Worm (Caenorhabditis elegans) whole organism, young adult: Measurements from ENCODE around the gene srv-9.
"Not testable (repeated sequence)": the region's sequence is repeated elsewhere in the genome, so short reads cannot be mapped to it uniquely, and the experiment has no call there.

Source experiments
- C06A6.2 ChIP-seq: fragments of 200-800 bp; sonication (Bioruptor generic); conservative IDR thresholded peaks from 2 replicates; pipeline ENCODE4 v1.3.6; 2022; ENCODE audit warnings: missing genetic modification characterization, missing compliant biosample characterization
- C17E4.6 ChIP-seq: fragments of 200-800 bp; sonication (Bioruptor generic); IDR thresholded peaks from 2 replicates; pipeline ENCODE4 v1.3.6; 2022; ENCODE audit warnings: missing genetic modification reagents, missing genetic modification characterization, missing compliant biosample characterization
- D2030.7 ChIP-seq: fragments of 200-800 bp; sonication (Bioruptor generic); IDR thresholded peaks from 2 replicates; pipeline ENCODE4 v1.3.6; 2022; ENCODE audit warnings: missing genetic modification reagents, missing genetic modification characterization, missing compliant biosample characterization
- F49E8.2 ChIP-seq: sonication (generic microtip); optimal IDR thresholded peaks from 3 replicates; lab custom pipeline; 2017; ENCODE audit warnings: missing genetic modification characterization, mild to moderate bottlenecking, missing compliant biosample characterization, antibody characterized with exemption, moderate library complexity; ENCODE audit not compliant: insufficient read depth
- F57A8.1 ChIP-seq: fragments of 200-800 bp; sonication (Bioruptor generic); optimal IDR thresholded peaks from 2 replicates; lab custom pipeline; 2018; ENCODE audit warnings: mild to moderate bottlenecking, missing genetic modification characterization, moderate library complexity, missing compliant biosample characterization
- Y53F4B.3 ChIP-seq: fragments of 200-800 bp; sonication (Bioruptor generic); IDR thresholded peaks from 2 replicates; pipeline ENCODE4 v1.3.6; 2022; ENCODE audit warnings: missing genetic modification reagents, missing genetic modification characterization, missing compliant biosample characterization
- Y56A3A.18 ChIP-seq: fragments of 200-800 bp; sonication (Bioruptor generic); IDR thresholded peaks from 2 replicates; pipeline ENCODE4 v1.3.6; 2022; ENCODE audit warnings: missing genetic modification reagents, missing genetic modification characterization, missing compliant biosample characterization
- attf-3 ChIP-seq: fragments of 200-800 bp; sonication (Bioruptor generic); conservative IDR thresholded peaks from 2 replicates; pipeline ENCODE4 v1.3.6; 2022; ENCODE audit warnings: missing genetic modification reagents, missing genetic modification characterization, missing compliant biosample characterization
- cebp-1 ChIP-seq, 2 experiments: fragments of 200-800 bp in 1 of 2; sonication (Bioruptor generic) in 1 of 2; sonication (generic microtip) in 1 of 2; IDR thresholded peaks in 1 of 2; optimal IDR thresholded peaks in 1 of 2; 2 replicates each; pipeline versions ENCODE4 v1.3.6 to Lab custom; 2017 to 2022; ENCODE audit warnings: missing compliant biosample characterization in 2 of 2, missing genetic modification characterization in 2 of 2, mild to moderate bottlenecking in 1 of 2, missing genetic modification reagents in 1 of 2, moderate library complexity in 1 of 2
- ceh-58 ChIP-seq: fragments of 200-800 bp; sonication (Bioruptor generic); IDR thresholded peaks from 2 replicates; pipeline ENCODE4 v1.3.6; 2022; ENCODE audit warnings: missing genetic modification characterization, missing compliant biosample characterization
- die-1 ChIP-seq: sonication (generic microtip); optimal IDR thresholded peaks from 2 replicates; lab custom pipeline; 2016; ENCODE audit warnings: missing genotype, mild to moderate bottlenecking, missing genetic modification characterization, missing compliant biosample characterization
- dox-1 ChIP-seq: fragments of 200-800 bp; sonication (Bioruptor generic); IDR thresholded peaks from 2 replicates; pipeline ENCODE4 v1.3.6; 2022; ENCODE audit warnings: missing genetic modification reagents, missing genetic modification characterization, missing compliant biosample characterization
- dpff-1 ChIP-seq: sonication (generic microtip); optimal IDR thresholded peaks from 2 replicates; lab custom pipeline; 2017; ENCODE audit warnings: mild to moderate bottlenecking, missing genetic modification characterization, missing compliant biosample characterization
- egl-18 ChIP-seq: fragments of 200-800 bp; sonication (Bioruptor generic); IDR thresholded peaks from 2 replicates; pipeline ENCODE4 v1.3.6; 2022; ENCODE audit warnings: missing genetic modification reagents, missing genetic modification characterization, missing compliant biosample characterization
- egrh-3 ChIP-seq: fragments of 200-800 bp; sonication (Bioruptor generic); IDR thresholded peaks from 2 replicates; pipeline ENCODE4 v1.3.6; 2022; ENCODE audit warnings: missing genetic modification reagents, missing genetic modification characterization, missing compliant biosample characterization
- ekl-4 ChIP-seq: fragments of 200-800 bp; sonication (Bioruptor generic); IDR thresholded peaks from 2 replicates; pipeline ENCODE4 v1.3.6; 2022; ENCODE audit warnings: missing genetic modification reagents, missing genetic modification characterization, missing compliant biosample characterization
- hmg-20 ChIP-seq: fragments of 200-800 bp; sonication (Bioruptor generic); IDR thresholded peaks from 2 replicates; pipeline ENCODE4 v1.3.6; 2022; ENCODE audit warnings: missing genetic modification reagents, missing genetic modification characterization, missing compliant biosample characterization
- hsf-1 ChIP-seq: fragments of 200-800 bp; sonication (Bioruptor generic); IDR thresholded peaks from 2 replicates; pipeline ENCODE4 v1.3.6; 2022; ENCODE audit warnings: missing genetic modification reagents, missing genetic modification characterization, missing compliant biosample characterization
- lag-1 ChIP-seq: fragments of 200-800 bp; sonication (Bioruptor generic); IDR thresholded peaks from 2 replicates; pipeline ENCODE4 v1.3.6; 2022; ENCODE audit warnings: missing genetic modification reagents, missing genetic modification characterization, missing compliant biosample characterization
- lin-40 ChIP-seq: sonication (generic microtip); optimal IDR thresholded peaks from 2 replicates; lab custom pipeline; 2016; ENCODE audit warnings: missing genetic modification characterization, mild to moderate bottlenecking, missing compliant biosample characterization, missing genotype, missing genetic modification reagents
- lin-54 ChIP-seq: fragments of 200-800 bp; sonication (Bioruptor generic); optimal IDR thresholded peaks from 2 replicates; lab custom pipeline; 2018; ENCODE audit warnings: mild to moderate bottlenecking, missing genetic modification characterization, missing compliant biosample characterization
- nfyb-1 ChIP-seq: fragments of 200-800 bp; sonication (Bioruptor generic); IDR thresholded peaks from 2 replicates; pipeline ENCODE4 v1.3.6; 2022; ENCODE audit warnings: missing genetic modification reagents, missing genetic modification characterization, missing compliant biosample characterization
- nhr-80 ChIP-seq: sonication (generic microtip); optimal IDR thresholded peaks from 2 replicates; lab custom pipeline; 2016; ENCODE audit warnings: missing genetic modification characterization, missing compliant biosample characterization
- rec-8 ChIP-seq, 2 experiments: sonication (generic microtip); optimal IDR thresholded peaks; 2 replicates each; lab custom pipeline; 2016; ENCODE audit warnings: mild to moderate bottlenecking in 2 of 2, missing genetic modification characterization in 2 of 2, missing genetic modification reagents in 2 of 2, missing genotype in 2 of 2, missing biosample characterization in 1 of 2, missing compliant biosample characterization in 1 of 2, moderate library complexity in 1 of 2
- snpc-3.4 ChIP-seq: sonication (generic microtip); optimal IDR thresholded peaks from 2 replicates; lab custom pipeline; 2017; ENCODE audit warnings: missing genetic modification characterization, mild to moderate bottlenecking, missing compliant biosample characterization, antibody characterized with exemption, moderate library complexity, missing genotype, missing genetic modification reagents
- somi-1 ChIP-seq: fragments of 200-800 bp; sonication (Bioruptor generic); optimal IDR thresholded peaks from 2 replicates; lab custom pipeline; 2018; ENCODE audit warnings: mild to moderate bottlenecking, missing genetic modification characterization, missing compliant biosample characterization
- ztf-25 ChIP-seq: fragments of 200-800 bp; sonication (Bioruptor generic); IDR thresholded peaks from 2 replicates; pipeline ENCODE4 v1.3.6; 2022; ENCODE audit warnings: missing genetic modification reagents, missing genetic modification characterization, missing compliant biosample characterization

Gene srv-9

ce11 chrV:13443535-13443934 is 20.6 kb upstream of the srv-9 start, which contains the start of gene Y2H9A.6:
Gene Y2H9A.6 (plus strand): TSS chrV:13443835.
- TF ChIP-seq F49E8.2 (tag; lab: Kevin White, UChicago); egl-18 (GFP tag; lab: Robert Waterston, UW); Y53F4B.3: not testable (repeated sequence)
- TF ChIP-seq, all 124 proteins: peak for 0; not testable (repeated sequence) for 124

ce11 chrV:13442819-13443218 is 19.9 kb upstream of the srv-9 start:
- 0 out of 2 replicates have a peak, but pooled peaks have one; percentile 41 for TF ChIP-seq ztf-25 (GFP tag; lab: Robert Waterston, UW)
- TF ChIP-seq hmg-20 (GFP tag; lab: Robert Waterston, UW), result no peak
- peak; percentile 94 for TF ChIP-seq egrh-3

DNA sequence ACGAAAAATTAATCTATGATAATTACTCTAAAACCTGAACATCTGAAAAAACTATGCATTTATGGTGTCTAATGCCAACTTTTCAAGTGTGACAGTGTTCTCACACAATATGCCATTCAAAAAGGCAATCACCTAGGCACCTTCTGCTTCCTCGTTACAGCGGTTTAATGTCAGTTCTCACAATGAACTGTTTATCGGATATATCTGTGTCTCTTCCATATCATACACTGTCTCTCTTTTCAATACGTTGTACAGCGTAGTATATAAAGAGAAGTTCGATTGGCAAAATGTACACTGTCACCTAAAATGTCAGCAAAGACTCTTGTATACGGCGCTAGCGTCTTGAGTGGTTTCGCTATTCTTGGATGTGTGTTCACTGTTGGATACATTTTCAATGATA is 18.7 kb upstream of the srv-9 start, which contains the start of gene col-162:
col-162 (plus strand) TSS at position 301 of the 400 bp plus-strand sequence.
- TF ChIP-seq lin-54 (GFP tag; lab: Kevin White, UChicago) (no peak), C06A6.2 (no peak), ceh-58 (no peak), F57A8.1 (GFP tag; lab: Kevin White, UChicago) (no peak), rec-8 (tag; optimal IDR thresholded peaks at IDR 0.05; lab: Kevin White, UChicago) (no peak), lag-1 (GFP tag; lab: Robert Waterston, UW) (no peak), F49E8.2 (tag; lab: Kevin White, UChicago) (no peak), die-1 (tag; lab: Kevin White, UChicago) (no peak), snpc-3.4 (tag; lab: Kevin White, UChicago) (no peak), dpff-1 (tag; lab: Kevin White, UChicago) (no peak), somi-1 (GFP tag; lab: Kevin White, UChicago) (no peak)

DNA sequence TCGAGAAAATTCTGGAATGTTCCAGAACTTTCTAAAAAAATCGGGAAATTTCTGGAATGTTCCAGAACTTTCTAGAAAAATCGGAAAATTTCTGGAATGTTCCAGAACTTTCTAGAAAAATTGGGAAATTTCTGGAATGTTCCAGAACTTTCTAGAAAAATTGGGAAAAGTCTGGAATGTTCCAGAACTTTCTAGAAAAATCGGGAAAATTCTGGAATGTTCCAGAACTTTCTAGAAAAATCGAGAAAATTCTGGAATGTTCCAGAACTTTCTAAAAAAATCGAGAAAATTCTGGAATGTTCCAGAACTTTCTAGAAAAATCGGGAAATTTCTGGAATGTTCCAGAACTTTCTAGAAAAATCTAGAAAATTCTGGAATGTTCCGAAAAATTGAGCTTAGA is 17.3 kb upstream of the srv-9 start:
- TF ChIP-seq D2030.7 (GFP tag; lab: Robert Waterston, UW), result peak; percentile 37; the same call in 1 of the 2 replicates
- peak; percentile 97 for TF ChIP-seq hsf-1 (GFP tag; lab: Robert Waterston, UW)
- peak; percentile 67 for TF ChIP-seq egrh-3
- peak; percentile 91 for TF ChIP-seq dox-1
- peak; percentile 61 for TF ChIP-seq ekl-4 (GFP tag; lab: Robert Waterston, UW)

ce11 chrV:13437473-13438074 is 14.6 kb upstream of the srv-9 start, which contains the start of gene mes-4:
Gene mes-4 (minus strand): TSS chrV:13437545.
- TF ChIP-seq cebp-1 (GFP tag; IDR thresholded peaks at IDR 0.05; lab: Robert Waterston, UW) (no peak), cebp-1 (tag; optimal IDR thresholded peaks at IDR 0.05; lab: Kevin White, UChicago) (no peak), nhr-80 (tag; lab: Kevin White, UChicago) (no peak), lin-40 (tag; lab: Kevin White, UChicago) (no peak), attf-3 (GFP tag; lab: Robert Waterston, UW) (peak; percentile 78), nfyb-1 (GFP tag; lab: Robert Waterston, UW) (peak; percentile 83), Y56A3A.18 (no peak), C17E4.6 (no peak)

DNA sequence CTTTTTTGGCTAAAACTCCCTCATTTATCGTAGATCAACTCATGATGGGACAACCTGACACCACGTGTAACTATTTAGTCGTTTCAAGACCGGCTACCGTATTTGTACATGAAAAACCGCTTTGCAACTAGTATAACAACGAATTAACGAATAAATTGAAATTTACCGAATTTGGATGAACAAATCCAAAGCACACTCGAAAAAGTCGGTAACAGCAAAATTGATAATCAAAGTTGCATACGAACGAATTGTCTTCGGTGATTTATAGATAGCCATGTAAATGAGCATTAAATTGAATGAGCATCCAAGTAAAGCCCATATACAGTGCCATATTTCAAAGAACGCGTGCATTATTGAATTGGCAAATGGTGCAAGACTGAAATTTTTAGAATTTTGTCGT is 9.4 kb upstream of the srv-9 start, which contains the start of gene srd-17:
srd-17 (minus strand) TSS at position 351 of the 400 bp plus-strand sequence.
- TF ChIP-seq somi-1 (GFP tag; lab: Kevin White, UChicago) (no peak), snpc-3.4 (tag; lab: Kevin White, UChicago) (no peak)
